Fruit fly (Drosophila melanogaster) whole organism: Measurements from ENCODE around the gene CG15043.

Source experiments
- CG8478 ChIP-seq: fragments of >200 bp; optimal IDR thresholded peaks from 2 replicates; lab custom pipeline; 2018; ENCODE audit warnings: inconsistent platforms
- Dll ChIP-seq: fragments of >200 bp; optimal IDR thresholded peaks from 2 replicates; lab custom pipeline; 2017
- pan ChIP-seq: fragments of >200 bp; optimal IDR thresholded peaks from 2 replicates; lab custom pipeline; 2017
- psq ChIP-seq: fragments of >200 bp; optimal IDR thresholded peaks from 2 replicates; lab custom pipeline; 2017
- usp ChIP-seq: fragments of >200 bp; optimal IDR thresholded peaks from 2 replicates; lab custom pipeline; 2017; ENCODE audit warnings: missing biosample characterization, missing genetic modification characterization, mixed read lengths

- no peak for TF ChIP-seq CG8478 (lab: Kevin White, UChicago)
- no peak for TF ChIP-seq pan (lab: Kevin White, UChicago)
- no peak for TF ChIP-seq usp (GFP tag; lab: Kevin White, UChicago)
- TF ChIP-seq psq, result no peak
- no peak for TF ChIP-seq Dll (lab: Kevin White, UChicago)
Measured at dm6 chrX:18452717-18453116, 41.3 kb downstream of the CG15043 start.
